Fruit fly (Drosophila melanogaster): Measurements from ENCODE around the gene galectin.

DNA sequence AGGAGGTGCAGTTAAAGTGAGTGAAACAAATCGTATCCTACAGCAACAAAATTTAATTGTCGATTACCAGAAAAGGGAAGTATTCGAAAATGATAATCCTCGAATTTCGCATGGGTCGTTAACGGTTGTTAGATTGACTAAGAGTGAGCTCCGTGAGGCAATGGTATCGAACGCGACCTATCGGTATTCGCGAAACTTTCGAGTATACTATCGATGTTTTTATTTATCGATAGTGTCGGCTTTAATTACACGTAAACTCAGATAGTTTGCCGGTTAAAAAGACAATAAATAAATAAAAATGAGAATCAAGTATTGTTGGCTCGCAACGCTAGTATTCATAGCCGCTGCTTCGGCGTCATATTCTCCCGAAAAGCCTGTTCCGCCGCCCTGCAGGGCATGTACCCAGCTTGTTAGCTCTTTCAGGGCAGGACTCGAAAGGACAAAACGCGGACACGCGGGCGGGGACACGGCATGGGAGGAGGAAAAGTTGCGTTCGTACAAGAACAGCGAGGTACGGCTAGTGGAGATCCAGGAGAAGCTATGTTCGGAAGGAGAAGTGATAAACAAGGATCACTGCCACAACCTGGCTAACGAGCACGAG lies 30.7 kb downstream of the galectin start, which contains the start of gene Creld:
- TF ChIP-seq lola (GFP tag; optimal IDR thresholded peaks at IDR 0.05) (no peak), Abd-B (GFP tag; optimal IDR thresholded peaks at IDR 0.05) (no peak), h (GFP tag; optimal IDR thresholded peaks at IDR 0.05) (no peak), Dfd (GFP tag; optimal IDR thresholded peaks at IDR 0.05) (no peak), Myc (optimal IDR thresholded peaks at IDR 0.05) (peak; percentile 49), pan (optimal IDR thresholded peaks at IDR 0.05) (no peak), Vsx2 (GFP tag; optimal IDR thresholded peaks at IDR 0.05; ENCODE audit: partially characterized antibody) (no peak), OdsH (GFP tag; optimal IDR thresholded peaks at IDR 0.05) (no peak), CG32264 (GFP tag; optimal IDR thresholded peaks at IDR 0.05) (no peak), usp (GFP tag; optimal IDR thresholded peaks at IDR 0.05) (no peak)

Measured in whole organism, wandering third instar larva.